Fruit fly (Drosophila melanogaster): ENCODE measurements around the gene CG7110.

The CG7110 gene

DNA sequence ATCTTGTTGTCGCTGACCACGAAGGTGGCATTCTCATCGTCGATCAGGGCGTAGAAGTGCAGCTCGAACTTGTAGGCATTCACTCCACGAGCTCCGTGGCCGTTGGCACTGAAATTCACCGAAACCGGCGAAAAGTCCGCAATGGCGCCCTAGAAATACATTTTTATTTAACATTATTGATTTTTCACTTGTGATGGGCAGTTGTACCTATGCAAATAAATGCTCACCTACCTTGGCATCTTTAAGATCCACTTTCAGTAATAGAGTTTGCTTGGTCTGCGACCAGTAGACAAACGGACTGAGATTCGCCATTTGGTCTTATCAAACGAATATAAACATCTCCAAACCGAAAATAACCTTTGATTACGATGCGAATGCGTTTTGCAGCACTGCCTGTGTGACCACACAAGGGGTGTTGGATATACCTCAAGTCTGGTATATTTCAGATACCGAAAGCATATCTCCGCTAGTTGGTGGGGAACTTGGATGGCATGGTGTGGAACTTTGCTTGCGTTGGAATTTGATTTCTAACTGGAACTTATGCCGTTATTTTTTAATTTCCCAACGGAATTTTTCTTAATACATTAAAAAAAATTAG, 46.6 kb downstream of the CG7110 start, which contains the start of gene Hacd2 (continued):
- TF ChIP-seq dimm (GFP tag; IDR thresholded peaks at IDR 0.05) (no peak), HLH3B (GFP tag; IDR thresholded peaks at IDR 0.05) (no peak), CG6813 (GFP tag; optimal IDR thresholded peaks at IDR 0.05) (no peak), CG9797 (GFP tag; optimal IDR thresholded peaks at IDR 0.05) (peak; percentile 81), CG12391 (tag; optimal IDR thresholded peaks at IDR 0.05) (no peak), pho (GFP tag; optimal IDR thresholded peaks at IDR 0.05) (peak; percentile 39), NfI (GFP tag; optimal IDR thresholded peaks at IDR 0.05) (peak; percentile 19), ind (GFP tag; optimal IDR thresholded peaks at IDR 0.05) (peak; percentile 3), MTF-1 (GFP tag; optimal IDR thresholded peaks at IDR 0.05; ENCODE audit: borderline replicate concordance) (no peak), corto (GFP tag; optimal IDR thresholded peaks at IDR 0.05) (no peak), Chrac-16 (GFP tag; optimal IDR thresholded peaks at IDR 0.05) (no peak), CG14710 (tag; optimal IDR thresholded peaks at IDR 0.05) (no peak), Atf3 (GFP tag; optimal IDR thresholded peaks at IDR 0.05) (no peak), odd (GFP tag; optimal IDR thresholded peaks at IDR 0.05) (no peak), CG10431 (GFP tag; optimal IDR thresholded peaks at IDR 0.05) (no peak), sug (tag; optimal IDR thresholded peaks at IDR 0.05) (peak; percentile 69), CG3995 (GFP tag; optimal IDR thresholded peaks at IDR 0.05) (no peak), Stat92E (GFP tag; optimal IDR thresholded peaks at IDR 0.05) (no peak), CG31441 (GFP tag; IDR thresholded peaks at IDR 0.05) (0 out of 2 replicates have a peak, but pooled peaks have one; percentile 18), HmgZ (tag; optimal IDR thresholded peaks at IDR 0.05) (peak; percentile 79), esg (GFP tag; conservative IDR thresholded peaks at IDR 0.05) (no peak), Max (GFP tag; optimal IDR thresholded peaks at IDR 0.05) (peak; percentile 3), wdn (GFP tag; IDR thresholded peaks at IDR 0.05) (no peak), CG17361 (GFP tag; IDR thresholded peaks at IDR 0.05) (no peak), CG12659 (GFP tag; optimal IDR thresholded peaks at IDR 0.05) (peak; percentile 76), CG10565 (GFP tag; optimal IDR thresholded peaks at IDR 0.05) (no peak), Rfx (GFP tag; IDR thresholded peaks at IDR 0.05) (peak; percentile 53; the same call in 1 of the 2 replicates), CG4707 (GFP tag; optimal IDR thresholded peaks at IDR 0.05) (no peak), tup (GFP tag; optimal IDR thresholded peaks at IDR 0.05) (no peak), hkb (optimal IDR thresholded peaks at IDR 0.05) (no peak), hkb (GFP tag; IDR thresholded peaks at IDR 0.05) (no peak), gt (GFP tag; IDR thresholded peaks at IDR 0.05) (no peak), CG11398 (GFP tag; optimal IDR thresholded peaks at IDR 0.05) (no peak), CG10267 (tag; optimal IDR thresholded peaks at IDR 0.05) (peak; percentile 94), Sox102F (GFP tag; optimal IDR thresholded peaks at IDR 0.05) (no peak), CG11723 (GFP tag; optimal IDR thresholded peaks at IDR 0.05) (no peak), klu (GFP tag; IDR thresholded peaks at IDR 0.05) (no peak), pita (GFP tag; optimal IDR thresholded peaks at IDR 0.05) (peak; percentile 89), CG18764 (GFP tag; optimal IDR thresholded peaks at IDR 0.05) (peak; percentile 10), CG31388 (GFP tag; optimal IDR thresholded peaks at IDR 0.05) (no peak), Antp (GFP tag; optimal IDR thresholded peaks at IDR 0.05) (peak; percentile 38), phol (tag; optimal IDR thresholded peaks at IDR 0.05) (peak; percentile 57), Fer3 (tag; optimal IDR thresholded peaks at IDR 0.05) (no peak), pb (GFP tag; optimal IDR thresholded peaks at IDR 0.05) (no peak), psq (GFP tag; optimal IDR thresholded peaks at IDR 0.05) (no peak), Trl (optimal IDR thresholded peaks at IDR 0.05) (no peak), Trl (GFP tag; optimal IDR thresholded peaks at IDR 0.05) (peak; percentile 49), CG4730 (GFP tag; IDR thresholded peaks at IDR 0.05) (no peak), pum (GFP tag; optimal IDR thresholded peaks at IDR 0.05) (no peak), Usf (GFP tag; optimal IDR thresholded peaks at IDR 0.05) (no peak), trem (tag; optimal IDR thresholded peaks at IDR 0.05) (peak; percentile 72)
